Fruit fly (Drosophila melanogaster): ENCODE measurements around the gene CG33159.

CG33159 gene

dm6 chr3L:3162584-3162983 lies 41.7 kb downstream of the CG33159 start:
- TF ChIP-seq Nf-YC (tag; optimal IDR thresholded peaks at IDR 0.05) (no peak), CG4282 (GFP tag; optimal IDR thresholded peaks at IDR 0.05) (no peak), salm (tag; optimal IDR thresholded peaks at IDR 0.05) (no peak), Atf-2 (GFP tag; optimal IDR thresholded peaks at IDR 0.05) (no peak), CG10321 (GFP tag; IDR thresholded peaks at IDR 0.05) (no peak), Ptx1 (GFP tag; IDR thresholded peaks at IDR 0.05) (no peak), NfI (GFP tag; optimal IDR thresholded peaks at IDR 0.05) (no peak), dysf (GFP tag; IDR thresholded peaks at IDR 0.05) (no peak), klu (GFP tag; IDR thresholded peaks at IDR 0.05) (no peak), CG8089 (GFP tag; optimal IDR thresholded peaks at IDR 0.05) (no peak)

dm6 chr3L:3161968-3162367 lies 42.3 kb downstream of the CG33159 start, which contains the start of gene rasp:
Gene rasp, plus strand, starts transcription at chr3L:3162180.
- 0 out of 3 replicates have a peak, but pooled peaks have one; percentile 35 for TF ChIP-seq CG16813 (GFP tag; IDR thresholded peaks at IDR 0.05; ENCODE audit: partially characterized antibody)
- TF ChIP-seq hkb (optimal IDR thresholded peaks at IDR 0.05): no peak
- TF ChIP-seq hkb (GFP tag; IDR thresholded peaks at IDR 0.05): no peak
- no peak for TF ChIP-seq E2f1 (GFP tag; IDR thresholded peaks at IDR 0.05)
- TF ChIP-seq stwl (tag; optimal IDR thresholded peaks at IDR 0.05): peak; percentile 33
- no peak for TF ChIP-seq CG10654 (GFP tag; optimal IDR thresholded peaks at IDR 0.05)
- TF ChIP-seq YL-1 (GFP tag; optimal IDR thresholded peaks at IDR 0.05): peak; percentile 34
- TF ChIP-seq CG17612 (GFP tag; IDR thresholded peaks at IDR 0.05): no peak
- TF ChIP-seq kah (GFP tag; optimal IDR thresholded peaks at IDR 0.05): no peak
- TF ChIP-seq cas (GFP tag; IDR thresholded peaks at IDR 0.05): no peak
- no peak for TF ChIP-seq btn (GFP tag; optimal IDR thresholded peaks at IDR 0.05)
- TF ChIP-seq CG1529 (GFP tag; optimal IDR thresholded peaks at IDR 0.05): no peak
- no peak for TF ChIP-seq CG16815 (GFP tag; optimal IDR thresholded peaks at IDR 0.05)
- no peak for TF ChIP-seq luna (GFP tag; optimal IDR thresholded peaks at IDR 0.05)
- no peak for TF ChIP-seq Aef1 (GFP tag; IDR thresholded peaks at IDR 0.05)
- no peak for TF ChIP-seq pan (optimal IDR thresholded peaks at IDR 0.05)
- no peak for TF ChIP-seq pan (GFP tag; optimal IDR thresholded peaks at IDR 0.05 in 1 of 2, IDR thresholded peaks at IDR 0.05 in 1 of 2)
- TF ChIP-seq Dll (GFP tag; IDR thresholded peaks at IDR 0.05; ENCODE audit: partially characterized antibody): peak; percentile 65; the same call in 3 of the 4 replicates
- TF ChIP-seq Taf1 (GFP tag; IDR thresholded peaks at IDR 0.05): no peak
- TF ChIP-seq CG15514 (GFP tag; optimal IDR thresholded peaks at IDR 0.05): peak; percentile 42
- no peak for TF ChIP-seq CG1233 (GFP tag; optimal IDR thresholded peaks at IDR 0.05)
- TF ChIP-seq hth (optimal IDR thresholded peaks at IDR 0.05): no peak
- no peak for TF ChIP-seq CG4820 (GFP tag; optimal IDR thresholded peaks at IDR 0.05)
- no peak for TF ChIP-seq CG17829 (tag; optimal IDR thresholded peaks at IDR 0.05)
- TF ChIP-seq BEAF-32 (GFP tag; optimal IDR thresholded peaks at IDR 0.05): peak; percentile 63
- TF ChIP-seq ci (GFP tag; IDR thresholded peaks at IDR 0.05): no peak
- TF ChIP-seq nau (GFP tag; optimal IDR thresholded peaks at IDR 0.05): no peak
- no peak for TF ChIP-seq Oaz (GFP tag; IDR thresholded peaks at IDR 0.05)
- TF ChIP-seq pita (GFP tag; optimal IDR thresholded peaks at IDR 0.05): no peak
- TF ChIP-seq CG11247 (GFP tag; IDR thresholded peaks at IDR 0.05): no peak
- TF ChIP-seq CG11085 (GFP tag; IDR thresholded peaks at IDR 0.05): no peak
- TF ChIP-seq Doc3 (GFP tag; IDR thresholded peaks at IDR 0.05; ENCODE audit: partially characterized antibody): 0 out of 3 replicates have a peak, but pooled peaks have one; percentile 38
- TF ChIP-seq Sry-δ (GFP tag; optimal IDR thresholded peaks at IDR 0.05): peak; percentile 79
- TF ChIP-seq CG31365 (tag; optimal IDR thresholded peaks at IDR 0.05): no peak
- peak; percentile 41 for TF ChIP-seq ftz-f1 (GFP tag; optimal IDR thresholded peaks at IDR 0.05)
- no peak for TF ChIP-seq CG17359 (tag; optimal IDR thresholded peaks at IDR 0.05)
- peak; percentile 34 for TF ChIP-seq nerfin-1 (tag; optimal IDR thresholded peaks at IDR 0.05)
- no peak for TF ChIP-seq emc (GFP tag; optimal IDR thresholded peaks at IDR 0.05)
- no peak for TF ChIP-seq chm (GFP tag; IDR thresholded peaks at IDR 0.05)
- TF ChIP-seq CG1647 (GFP tag; optimal IDR thresholded peaks at IDR 0.05): no peak
- no peak for TF ChIP-seq pb (GFP tag; optimal IDR thresholded peaks at IDR 0.05)
- TF ChIP-seq CG10959 (GFP tag; IDR thresholded peaks at IDR 0.05): no peak
